Fruit fly (Drosophila melanogaster) whole organism, embryonic: ENCODE measurements around the gene HtrA2.

Experiments used
- Ada2b ChIP-seq: fragments of 200-800 bp; sonication (Bioruptor generic); IDR thresholded peaks from 2 replicates; pipeline ENCODE4 v1.3.6; 2022; ENCODE audit warnings: missing biosample characterization, missing genetic modification characterization
- Asciz ChIP-seq: fragments of 200-800 bp; sonication (Bioruptor generic); optimal IDR thresholded peaks from 2 replicates; lab custom pipeline; 2017; ENCODE audit warnings: missing biosample characterization, mild to moderate bottlenecking, missing genetic modification characterization, missing genetic modification reagents
- CG12659 ChIP-seq: fragments of 200-800 bp; sonication (Bioruptor generic); optimal IDR thresholded peaks from 3 replicates; lab custom pipeline; 2017; ENCODE audit warnings: mild to moderate bottlenecking, missing biosample characterization, missing genetic modification reagents, missing genetic modification characterization
- CG16779 ChIP-seq: fragments of 200-800 bp; sonication (Bioruptor generic); IDR thresholded peaks from 2 replicates; pipeline ENCODE4 v1.3.6; 2022; ENCODE audit warnings: missing biosample characterization, missing genetic modification characterization
- CG17829 ChIP-seq: fragments of 200-800 bp; optimal IDR thresholded peaks from 2 replicates; lab custom pipeline; 2019; ENCODE audit warnings: missing biosample characterization, mild to moderate bottlenecking, missing genetic modification characterization, moderate library complexity
- CG31441 ChIP-seq: fragments of 200-800 bp; sonication (Bioruptor generic); IDR thresholded peaks from 2 replicates; pipeline ENCODE4 v1.3.6; 2022; ENCODE audit warnings: missing biosample characterization, missing genetic modification characterization
- CG4282 ChIP-seq: fragments of 200-800 bp; sonication (Bioruptor generic); optimal IDR thresholded peaks from 2 replicates; lab custom pipeline; 2016; ENCODE audit warnings: missing biosample characterization, missing genetic modification characterization
- CG4404 ChIP-seq: fragments of 200-800 bp; sonication (Bioruptor generic); IDR thresholded peaks from 2 replicates; pipeline ENCODE4 v1.3.6; 2022; ENCODE audit warnings: missing biosample characterization, missing genetic modification characterization
- CG4707 ChIP-seq: fragments of 200-800 bp; sonication (Bioruptor generic); optimal IDR thresholded peaks from 2 replicates; lab custom pipeline; 2018; ENCODE audit warnings: missing biosample characterization, mild to moderate bottlenecking, missing genetic modification characterization, moderate library complexity
- CG6654 ChIP-seq: fragments of 200-800 bp; sonication (Bioruptor generic); optimal IDR thresholded peaks from 2 replicates; lab custom pipeline; 2017; ENCODE audit warnings: missing biosample characterization, mild to moderate bottlenecking, missing genetic modification characterization
- CG7357 ChIP-seq: fragments of 200-800 bp; sonication (Bioruptor generic); IDR thresholded peaks from 3 replicates; pipeline ENCODE4 v1.3.6; 2022; ENCODE audit warnings: missing biosample characterization, missing genetic modification characterization
- CG7745 ChIP-seq: fragments of 200-800 bp; sonication (Bioruptor generic); optimal IDR thresholded peaks from 2 replicates; lab custom pipeline; 2018; ENCODE audit warnings: missing biosample characterization, mild to moderate bottlenecking, missing genetic modification characterization, moderate library complexity
- CG7839 ChIP-seq: fragments of 200-800 bp; sonication (Bioruptor generic); optimal IDR thresholded peaks from 3 replicates; lab custom pipeline; 2018; ENCODE audit warnings: missing biosample characterization, mild to moderate bottlenecking, missing genetic modification characterization, moderate library complexity
- CG8089 ChIP-seq: fragments of 200-800 bp; sonication (Bioruptor generic); optimal IDR thresholded peaks from 3 replicates; lab custom pipeline; 2016; ENCODE audit warnings: missing biosample characterization, missing genetic modification characterization
- CG8359 ChIP-seq: fragments of 200-800 bp; sonication (Bioruptor generic); optimal IDR thresholded peaks from 2 replicates; lab custom pipeline; 2017; ENCODE audit warnings: missing biosample characterization, mild to moderate bottlenecking, missing genetic modification characterization, borderline replicate concordance
- CG8478 ChIP-seq: fragments of >200 bp; optimal IDR thresholded peaks from 2 replicates; lab custom pipeline; 2018
- CG9876 ChIP-seq: fragments of 200-800 bp; sonication (Bioruptor generic); optimal IDR thresholded peaks from 2 replicates; lab custom pipeline; 2016; ENCODE audit warnings: missing biosample characterization, missing genetic modification characterization
- Chrac-16 ChIP-seq: fragments of 200-800 bp; sonication (Bioruptor generic); optimal IDR thresholded peaks from 3 replicates; lab custom pipeline; 2016; ENCODE audit warnings: missing biosample characterization, missing genetic modification characterization
- Dad ChIP-seq: fragments of 200-800 bp; sonication (Bioruptor generic); optimal IDR thresholded peaks from 3 replicates; lab custom pipeline; 2016; ENCODE audit warnings: missing biosample characterization, missing genetic modification characterization
- Doc3 ChIP-seq: fragments of 200-800 bp; sonication (Bioruptor generic); IDR thresholded peaks from 3 replicates; pipeline ENCODE4 v1.3.6; 2022; ENCODE audit warnings: missing biosample characterization, missing genetic modification characterization; ENCODE audit not compliant: partially characterized antibody
- Eip74EF ChIP-seq, 2 experiments: fragments of 200-800 bp in 1 of 2; fragments of >200 bp in 1 of 2; sonication (Bioruptor generic) in 1 of 2; optimal IDR thresholded peaks; 2 replicates each; lab custom pipeline; 2017 to 2019; ENCODE audit warnings: missing biosample characterization in 2 of 2, missing genetic modification characterization in 2 of 2, mild to moderate bottlenecking in 1 of 2, moderate library complexity in 1 of 2
- H15 ChIP-seq: fragments of 200-800 bp; sonication (Bioruptor generic); IDR thresholded peaks from 3 replicates; pipeline ENCODE4 v1.3.6; 2022; ENCODE audit warnings: missing biosample characterization, missing genetic modification characterization
- Jarid2 ChIP-seq: fragments of 200-800 bp; sonication (Bioruptor generic); optimal IDR thresholded peaks from 3 replicates; lab custom pipeline; 2017; ENCODE audit warnings: mild to moderate bottlenecking, missing biosample characterization, missing genetic modification reagents, missing genetic modification characterization
- MBD-R2 ChIP-seq: fragments of 200-800 bp; sonication (Bioruptor generic); IDR thresholded peaks from 2 replicates; pipeline ENCODE4 v1.3.6; 2022; ENCODE audit warnings: missing biosample characterization, missing genetic modification characterization
- NfI ChIP-seq: fragments of 200-800 bp; sonication (Bioruptor generic); optimal IDR thresholded peaks from 3 replicates; lab custom pipeline; 2018; ENCODE audit warnings: missing biosample characterization, mild to moderate bottlenecking, missing genetic modification characterization, moderate library complexity
- Oaz ChIP-seq: fragments of 200-800 bp; sonication (Bioruptor generic); IDR thresholded peaks from 2 replicates; pipeline ENCODE4 v1.3.6; 2022; ENCODE audit warnings: missing biosample characterization, missing genetic modification characterization
- Pdp1 ChIP-seq, 2 experiments: fragments of 200-800 bp; sonication (Bioruptor generic); optimal IDR thresholded peaks; 3 replicates each; lab custom pipeline; 2016; ENCODE audit warnings: missing biosample characterization in 2 of 2, missing genetic modification characterization in 2 of 2, mild to moderate bottlenecking in 1 of 2, moderate library complexity in 1 of 2
- Rx ChIP-seq: fragments of 200-800 bp; sonication (Bioruptor generic); IDR thresholded peaks from 2 replicates; pipeline ENCODE4 v1.3.6; 2022; ENCODE audit warnings: missing biosample characterization, missing genetic modification characterization
- Trl ChIP-seq, 3 experiments: fragments of >200 bp in 2 of 3; fragments of 200-800 bp in 1 of 3; sonication (Bioruptor generic) in 1 of 3; optimal IDR thresholded peaks; 2 replicates in 1 of 3; 3 replicates in 2 of 3; lab custom pipeline; 2016 to 2017; ENCODE audit warnings: missing biosample characterization in 1 of 3, missing genetic modification characterization in 1 of 3
- cad ChIP-seq: fragments of >200 bp; optimal IDR thresholded peaks from 2 replicates; lab custom pipeline; 2017; ENCODE audit warnings: missing biosample characterization, missing genetic modification characterization
- chn ChIP-seq: fragments of 200-800 bp; sonication (Bioruptor generic); optimal IDR thresholded peaks from 2 replicates; lab custom pipeline; 2016; ENCODE audit warnings: missing biosample characterization, missing genetic modification characterization
- ci ChIP-seq: fragments of 200-800 bp; sonication (Bioruptor generic); IDR thresholded peaks from 3 replicates; pipeline ENCODE4 v1.3.6; 2022; ENCODE audit warnings: missing biosample characterization, missing genetic modification characterization
- crc ChIP-seq: fragments of 200-800 bp; sonication (Bioruptor generic); optimal IDR thresholded peaks from 2 replicates; lab custom pipeline; 2016; ENCODE audit warnings: missing biosample characterization, missing genetic modification characterization
- crol ChIP-seq: fragments of 200-800 bp; sonication (Bioruptor generic); IDR thresholded peaks from 2 replicates; pipeline ENCODE4 v1.3.6; 2022; ENCODE audit warnings: missing biosample characterization, missing genetic modification characterization
- dmrt11E ChIP-seq: fragments of 200-800 bp; sonication (Bioruptor generic); optimal IDR thresholded peaks from 3 replicates; lab custom pipeline; 2018; ENCODE audit warnings: missing biosample characterization, mild to moderate bottlenecking, missing genetic modification characterization, moderate library complexity
- dmrt99B ChIP-seq: fragments of 200-800 bp; sonication (Bioruptor generic); optimal IDR thresholded peaks from 2 replicates; lab custom pipeline; 2018; ENCODE audit warnings: missing biosample characterization, mild to moderate bottlenecking, missing genetic modification characterization, moderate library complexity
- gcm ChIP-seq: fragments of 200-800 bp; sonication (Bioruptor generic); optimal IDR thresholded peaks from 2 replicates; lab custom pipeline; 2019; ENCODE audit warnings: missing biosample characterization, mild to moderate bottlenecking, missing genetic modification characterization, moderate library complexity
- ind ChIP-seq: fragments of 200-800 bp; sonication (Bioruptor generic); optimal IDR thresholded peaks from 3 replicates; lab custom pipeline; 2016; ENCODE audit warnings: missing biosample characterization, missing genetic modification characterization
- ken ChIP-seq: fragments of 200-800 bp; sonication (Bioruptor generic); IDR thresholded peaks from 3 replicates; pipeline ENCODE4 v1.3.6; 2022; ENCODE audit warnings: missing biosample characterization, missing genetic modification characterization
- knrl ChIP-seq: fragments of 200-800 bp; sonication (Bioruptor generic); IDR thresholded peaks from 3 replicates; pipeline ENCODE4 v1.3.6; 2022; ENCODE audit warnings: missing biosample characterization, missing genetic modification characterization; ENCODE audit not compliant: partially characterized antibody
- luna ChIP-seq: fragments of 200-800 bp; sonication (Bioruptor generic); optimal IDR thresholded peaks from 2 replicates; lab custom pipeline; 2016; ENCODE audit warnings: missing biosample characterization, missing genetic modification characterization
- maf-S ChIP-seq: fragments of 200-800 bp; sonication (Bioruptor generic); optimal IDR thresholded peaks from 2 replicates; lab custom pipeline; 2016; ENCODE audit warnings: missing biosample characterization, missing genetic modification characterization
- mirr ChIP-seq: fragments of 200-800 bp; sonication (Bioruptor generic); optimal IDR thresholded peaks from 3 replicates; lab custom pipeline; 2018; ENCODE audit warnings: missing biosample characterization, mild to moderate bottlenecking, missing genetic modification characterization
- p53 ChIP-seq: fragments of 200-800 bp; sonication (Bioruptor generic); optimal IDR thresholded peaks from 2 replicates; lab custom pipeline; 2016; ENCODE audit warnings: missing biosample characterization, missing genetic modification characterization
- peb ChIP-seq: fragments of 200-800 bp; sonication (Bioruptor generic); IDR thresholded peaks from 2 replicates; pipeline ENCODE4 v1.3.6; 2022; ENCODE audit warnings: missing biosample characterization, missing genetic modification characterization
- pum ChIP-seq: fragments of 200-800 bp; sonication (Bioruptor generic); optimal IDR thresholded peaks from 2 replicates; lab custom pipeline; 2016; ENCODE audit warnings: missing biosample characterization, missing genetic modification characterization
- sens ChIP-seq: fragments of 200-800 bp; sonication (Bioruptor generic); peaks from one replicate; lab custom pipeline; 2016; ENCODE audit warnings: missing biosample characterization, missing genetic modification characterization
- sens-2 ChIP-seq: fragments of 200-800 bp; sonication (Bioruptor generic); IDR thresholded peaks from 2 replicates; pipeline ENCODE4 v1.3.6; 2022; ENCODE audit warnings: missing biosample characterization, missing genetic modification characterization
- sima ChIP-seq: fragments of 200-800 bp; sonication (Bioruptor generic); optimal IDR thresholded peaks from 2 replicates; lab custom pipeline; 2016; ENCODE audit warnings: missing biosample characterization, missing genetic modification characterization
- tap ChIP-seq: fragments of 200-800 bp; optimal IDR thresholded peaks from 3 replicates; lab custom pipeline; 2019; ENCODE audit warnings: missing biosample characterization, mild to moderate bottlenecking, missing genetic modification characterization, moderate library complexity
- wek ChIP-seq: fragments of 200-800 bp; sonication (Bioruptor generic); optimal IDR thresholded peaks from 3 replicates; lab custom pipeline; 2018; ENCODE audit warnings: missing biosample characterization, mild to moderate bottlenecking, missing genetic modification characterization, moderate library complexity

HtrA2 gene

DNA sequence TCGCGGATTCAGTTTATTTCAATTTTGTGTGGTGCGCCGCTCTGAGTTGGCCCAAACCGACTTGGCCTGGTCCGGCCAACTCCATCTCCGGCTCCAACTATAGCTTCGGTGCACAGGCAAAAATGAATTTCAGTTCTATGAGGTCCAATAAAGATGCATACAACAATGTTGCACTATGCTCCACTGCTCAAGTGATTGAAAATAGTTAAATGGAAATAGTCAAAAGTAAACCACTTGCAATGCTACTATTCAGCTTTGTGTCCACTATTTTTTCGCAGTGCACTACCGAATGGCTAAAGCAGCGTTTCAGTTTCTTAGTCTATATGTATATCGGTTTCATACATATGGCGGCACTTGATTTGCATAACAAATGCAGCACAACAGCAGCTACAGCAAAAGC, 35.2 kb downstream of the HtrA2 start (continued):
- TF ChIP-seq Doc3 (no peak), cad (GFP tag; lab: Kevin White, UChicago) (no peak), Jarid2 (GFP tag; lab: Kevin White, UChicago) (peak; percentile 44), knrl (GFP tag; lab: Robert Waterston, UW) (no peak), tap (tag; lab: Kevin White, UChicago) (peak; percentile 71), sima (GFP tag; lab: Kevin White, UChicago) (no peak), luna (GFP tag; lab: Kevin White, UChicago) (no peak), CG6654 (GFP tag; lab: Kevin White, UChicago) (no peak), mirr (GFP tag; lab: Kevin White, UChicago) (no peak), dmrt11E (tag; lab: Kevin White, UChicago) (no peak), crc (GFP tag; lab: Kevin White, UChicago) (peak; percentile 2), CG12659 (peak; percentile 68), gcm (GFP tag; lab: Kevin White, UChicago) (peak; percentile 18), ind (GFP tag; lab: Kevin White, UChicago) (peak; percentile 83), Oaz (GFP tag; lab: Robert Waterston, UW) (peak; percentile 55; the same call in 1 of the 2 replicates), sens (GFP tag; lab: Kevin White, UChicago) (peak; percentile 88), sens-2 (GFP tag; lab: Robert Waterston, UW) (peak; percentile 63), CG31441 (GFP tag; lab: Robert Waterston, UW) (peak; percentile 70), dmrt99B (tag; lab: Kevin White, UChicago) (peak; percentile 82), Asciz (GFP tag; lab: Kevin White, UChicago) (peak; percentile 49), Dad (GFP tag; lab: Kevin White, UChicago) (peak; percentile 63), CG7357 (GFP tag; lab: Robert Waterston, UW) (peak; percentile 52; the same call in 1 of the 3 replicates), chn (GFP tag; lab: Kevin White, UChicago) (no peak), p53 (GFP tag; lab: Kevin White, UChicago) (peak; percentile 34), CG8359 (GFP tag; lab: Kevin White, UChicago) (no peak), CG4404 (GFP tag; lab: Robert Waterston, UW) (peak; percentile 39), wek (GFP tag; lab: Kevin White, UChicago) (peak; percentile 17), Chrac-16 (GFP tag; lab: Kevin White, UChicago) (peak; percentile 22), peb (GFP tag; lab: Robert Waterston, UW) (peak; percentile 31; the same call in 1 of the 2 replicates), CG4707 (GFP tag; lab: Kevin White, UChicago) (no peak), H15 (GFP tag; lab: Robert Waterston, UW) (peak; percentile 68; the same call in 2 of the 3 replicates), ken (GFP tag; lab: Robert Waterston, UW) (peak; percentile 62; the same call in 2 of the 3 replicates), Rx (peak; percentile 56; the same call in 1 of the 2 replicates), crol (no peak), CG4282 (GFP tag; lab: Kevin White, UChicago) (peak; percentile 42), Pdp1 (GFP tag; optimal IDR thresholded peaks at IDR 0.05; lab: Kevin White, UChicago) (peak; percentile 61 to 71), CG17829 (tag; lab: Kevin White, UChicago) (peak; percentile 52), CG8089 (peak; percentile 22), CG9876 (GFP tag; lab: Kevin White, UChicago) (peak; percentile 42), Ada2b (GFP tag; lab: Robert Waterston, UW) (peak; percentile 80), CG8478 (no peak), CG7839 (tag; lab: Kevin White, UChicago) (peak; percentile 78), pum (GFP tag; lab: Kevin White, UChicago) (peak; percentile 47), Eip74EF (GFP tag; optimal IDR thresholded peaks at IDR 0.05; lab: Kevin White, UChicago) (peak in 1 of 2 experiments; percentile 32), CG16779 (GFP tag; lab: Robert Waterston, UW) (0 out of 2 replicates have a peak, but pooled peaks have one; percentile 32), NfI (GFP tag; lab: Kevin White, UChicago) (peak; percentile 39), maf-S (GFP tag; lab: Kevin White, UChicago) (peak; percentile 41), Trl (optimal IDR thresholded peaks at IDR 0.05; lab: Kevin White, UChicago) (no peak), Trl (GFP tag; optimal IDR thresholded peaks at IDR 0.05; lab: Kevin White, UChicago) (peak; percentile 48), CG7745 (tag; lab: Kevin White, UChicago) (no peak), MBD-R2 (peak; percentile 27; the same call in 1 of the 2 replicates), ci (peak; percentile 79)
